Worm (Caenorhabditis elegans): ENCODE measurements around the gene T08D2.8.

ce11 chrX:147824-148223 lies 44.8 kb upstream of the T08D2.8 start, which contains the start of gene Y73B3A.11:
- TF ChIP-seq tab-1 (GFP tag; IDR thresholded peaks at IDR 0.05) = no peak
- no peak for TF ChIP-seq flt-1 (GFP tag; IDR thresholded peaks at IDR 0.05)
- TF ChIP-seq ref-1 (GFP tag; conservative IDR thresholded peaks at IDR 0.05) = no peak
- no peak for TF ChIP-seq ztf-23 (GFP tag; IDR thresholded peaks at IDR 0.05)
- no peak for TF ChIP-seq T22C8.4 (GFP tag; IDR thresholded peaks at IDR 0.05)
- TF ChIP-seq cog-1 (tag; optimal IDR thresholded peaks at IDR 0.05) = no peak
- TF ChIP-seq med-1 (GFP tag; optimal IDR thresholded peaks at IDR 0.05; ENCODE audit: insufficient read depth) = no peak
- no peak for TF ChIP-seq klf-2 (GFP tag; conservative IDR thresholded peaks at IDR 0.05)
